Fruit fly (Drosophila melanogaster) whole organism, prepupa: ENCODE measurements around the gene CG2111.

Experiments used
- CG10669 ChIP-seq: fragments of 200-800 bp; sonication (Bioruptor generic); optimal IDR thresholded peaks from 3 replicates; lab custom pipeline; 2018; ENCODE audit warnings: missing biosample characterization, mild to moderate bottlenecking, missing genetic modification characterization, moderate library complexity
- CG11762 ChIP-seq: fragments of 200-800 bp; sonication (Bioruptor generic); optimal IDR thresholded peaks from 3 replicates; lab custom pipeline; 2016; ENCODE audit warnings: missing biosample characterization, missing genetic modification characterization; ENCODE audit not compliant: insufficient read depth
- CG11902 ChIP-seq: fragments of 200-800 bp; sonication (Bioruptor generic); optimal IDR thresholded peaks from 3 replicates; lab custom pipeline; 2016; ENCODE audit warnings: missing biosample characterization, missing genetic modification characterization
- CG15336 ChIP-seq: fragments of 200-800 bp; sonication (Bioruptor generic); IDR thresholded peaks from 2 replicates; pipeline ENCODE4 v1.3.6; 2022; ENCODE audit warnings: missing biosample characterization, missing genetic modification characterization
- CG1621 ChIP-seq: fragments of 200-800 bp; sonication (Bioruptor generic); optimal IDR thresholded peaks from 3 replicates; lab custom pipeline; 2018; ENCODE audit warnings: missing biosample characterization, mild to moderate bottlenecking, missing genetic modification characterization
- CG31627 ChIP-seq: fragments of 200-800 bp; sonication (Bioruptor generic); optimal IDR thresholded peaks from 3 replicates; lab custom pipeline; 2016; ENCODE audit warnings: missing biosample characterization, missing genetic modification characterization
- CG32006 ChIP-seq: fragments of 200-800 bp; sonication (Bioruptor generic); optimal IDR thresholded peaks from 3 replicates; lab custom pipeline; 2017; ENCODE audit warnings: missing biosample characterization, mild to moderate bottlenecking, missing genetic modification characterization
- CG34406 ChIP-seq: fragments of 200-800 bp; sonication (Bioruptor generic); optimal IDR thresholded peaks from 3 replicates; lab custom pipeline; 2016; ENCODE audit warnings: missing biosample characterization, missing genetic modification characterization
- CG4318 ChIP-seq: fragments of 200-800 bp; sonication (Bioruptor generic); optimal IDR thresholded peaks from 3 replicates; lab custom pipeline; 2017; ENCODE audit warnings: missing biosample characterization, mild to moderate bottlenecking, missing genetic modification characterization
- CG6163 ChIP-seq: fragments of 200-800 bp; sonication (Bioruptor generic); IDR thresholded peaks from 3 replicates; pipeline ENCODE4 v1.3.6; 2022; ENCODE audit warnings: missing biosample characterization, missing genetic modification characterization
- CG6276 ChIP-seq: fragments of 200-800 bp; sonication (Bioruptor generic); optimal IDR thresholded peaks from 2 replicates; lab custom pipeline; 2017; ENCODE audit warnings: missing biosample characterization, mild to moderate bottlenecking, missing genetic modification characterization
- CG6808 ChIP-seq: fragments of 200-800 bp; sonication (Bioruptor generic); optimal IDR thresholded peaks from 3 replicates; lab custom pipeline; 2017; ENCODE audit warnings: missing biosample characterization, missing genetic modification characterization, mild to moderate bottlenecking, moderate library complexity, missing genetic modification reagents
- CG6854 ChIP-seq: fragments of 200-800 bp; sonication (Bioruptor generic); optimal IDR thresholded peaks from 2 replicates; lab custom pipeline; 2017; ENCODE audit warnings: missing biosample characterization, mild to moderate bottlenecking, missing genetic modification characterization
- CG7368 ChIP-seq: fragments of 200-800 bp; sonication (Bioruptor generic); optimal IDR thresholded peaks from 3 replicates; lab custom pipeline; 2016; ENCODE audit warnings: missing biosample characterization, missing genetic modification characterization
- CG8119 ChIP-seq: fragments of 200-800 bp; sonication (Bioruptor generic); IDR thresholded peaks from 3 replicates; pipeline ENCODE4 v1.3.6; 2022; ENCODE audit warnings: missing biosample characterization, missing genetic modification characterization
- CG8319 ChIP-seq: fragments of 200-800 bp; sonication (Bioruptor generic); optimal IDR thresholded peaks from 3 replicates; lab custom pipeline; 2016; ENCODE audit warnings: missing biosample characterization, missing genetic modification characterization
- Eip78C ChIP-seq: fragments of 200-800 bp; sonication (Bioruptor generic); peaks from one replicate; lab custom pipeline; 2016; ENCODE audit warnings: missing biosample characterization, missing genetic modification characterization
- Eip93F ChIP-seq: fragments of 200-800 bp; sonication (Bioruptor generic); optimal IDR thresholded peaks from 2 replicates; lab custom pipeline; 2016; ENCODE audit warnings: missing biosample characterization, mild to moderate bottlenecking, missing genetic modification characterization
- Hr38 ChIP-seq: sonication (Bioruptor generic); optimal IDR thresholded peaks from 2 replicates; lab custom pipeline; 2016; ENCODE audit warnings: missing biosample characterization, missing genetic modification characterization
- Hr39 ChIP-seq: fragments of 200-800 bp; sonication (Bioruptor generic); optimal IDR thresholded peaks from 2 replicates; lab custom pipeline; 2016; ENCODE audit warnings: missing biosample characterization, missing genetic modification characterization
- Lpt ChIP-seq: fragments of 200-800 bp; sonication (Bioruptor generic); optimal IDR thresholded peaks from 3 replicates; lab custom pipeline; 2016; ENCODE audit warnings: missing biosample characterization, missing genetic modification characterization
- Met ChIP-seq: fragments of 200-800 bp; sonication (Bioruptor generic); optimal IDR thresholded peaks from 3 replicates; lab custom pipeline; 2016; ENCODE audit warnings: missing biosample characterization, missing genetic modification characterization
- OdsH ChIP-seq: fragments of 200-800 bp; sonication (Bioruptor generic); optimal IDR thresholded peaks from 3 replicates; lab custom pipeline; 2016; ENCODE audit warnings: missing biosample characterization, missing genetic modification characterization
- Sox15 ChIP-seq: fragments of 200-800 bp; sonication (Bioruptor generic); optimal IDR thresholded peaks from 3 replicates; lab custom pipeline; 2016; ENCODE audit warnings: missing biosample characterization, missing genetic modification characterization
- acj6 ChIP-seq: fragments of 200-800 bp; sonication (Bioruptor generic); optimal IDR thresholded peaks from 3 replicates; lab custom pipeline; 2016; ENCODE audit warnings: missing biosample characterization, missing genetic modification characterization
- cyc ChIP-seq: fragments of 200-800 bp; sonication (Bioruptor generic); optimal IDR thresholded peaks from 3 replicates; lab custom pipeline; 2016; ENCODE audit warnings: missing biosample characterization, missing genetic modification characterization
- dac ChIP-seq: fragments of 200-800 bp; sonication (Bioruptor generic); optimal IDR thresholded peaks from 2 replicates; lab custom pipeline; 2017; ENCODE audit warnings: missing biosample characterization, mild to moderate bottlenecking, missing genetic modification characterization
- fd59A ChIP-seq: fragments of 200-800 bp; sonication (Bioruptor generic); optimal IDR thresholded peaks from 2 replicates; lab custom pipeline; 2017; ENCODE audit warnings: missing biosample characterization, mild to moderate bottlenecking, missing genetic modification characterization, missing genetic modification reagents
- fd85E ChIP-seq: fragments of 200-800 bp; sonication (Bioruptor generic); optimal IDR thresholded peaks from 3 replicates; lab custom pipeline; 2016; ENCODE audit warnings: missing biosample characterization, missing genetic modification characterization
- fkh ChIP-seq: fragments of 200-800 bp; sonication (Bioruptor generic); optimal IDR thresholded peaks from 3 replicates; lab custom pipeline; 2017; ENCODE audit warnings: missing biosample characterization, mild to moderate bottlenecking, missing genetic modification characterization, moderate library complexity
- salr ChIP-seq, 2 experiments: fragments of 200-800 bp; sonication (Bioruptor generic); optimal IDR thresholded peaks; 3 replicates each; lab custom pipeline; 2016 to 2018; ENCODE audit warnings: missing biosample characterization in 2 of 2, missing genetic modification characterization in 2 of 2, mild to moderate bottlenecking in 1 of 2
- spab ChIP-seq: fragments of 200-800 bp; sonication (Bioruptor generic); optimal IDR thresholded peaks from 2 replicates; lab custom pipeline; 2017; ENCODE audit warnings: missing biosample characterization, mild to moderate bottlenecking, missing genetic modification characterization, missing genetic modification reagents
- ss ChIP-seq, 2 experiments: fragments of 200-800 bp; sonication (Bioruptor generic); optimal IDR thresholded peaks; 2 replicates in 1 of 2; 3 replicates in 1 of 2; lab custom pipeline; 2017 to 2018; ENCODE audit warnings: mild to moderate bottlenecking in 2 of 2, missing biosample characterization in 2 of 2, missing genetic modification characterization in 2 of 2, moderate library complexity in 1 of 2
- svp ChIP-seq: fragments of 200-800 bp; sonication (Bioruptor generic); peaks from one replicate; lab custom pipeline; 2016; ENCODE audit warnings: missing biosample characterization, missing genetic modification characterization
- topi ChIP-seq: fragments of 200-800 bp; sonication (Bioruptor generic); optimal IDR thresholded peaks from 3 replicates; lab custom pipeline; 2016; ENCODE audit warnings: missing biosample characterization, missing genetic modification characterization

CG2111 gene

DNA sequence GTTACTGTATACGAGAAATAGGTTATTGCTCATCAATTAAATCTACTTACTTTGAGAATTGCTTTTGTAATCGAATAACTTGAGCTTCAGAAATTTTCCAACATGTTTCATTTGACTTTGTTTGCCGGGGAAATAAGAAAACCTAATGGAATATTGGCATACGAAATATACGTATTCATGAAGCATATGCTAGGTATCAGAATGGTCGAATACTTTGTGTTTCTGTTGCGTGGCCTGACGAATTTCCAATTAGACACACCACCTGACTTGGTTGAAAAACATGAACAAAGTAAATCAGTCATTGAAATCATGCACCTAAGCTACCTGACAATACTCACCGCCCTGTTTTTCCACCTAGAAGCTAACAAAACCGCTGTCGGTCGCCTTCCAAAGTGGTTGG lies at the start of gene CG2111:
Gene CG2111, plus strand, starts transcription at position 301 of the 400 bp plus-strand sequence.
- TF ChIP-seq Sox15 = no peak
- TF ChIP-seq OdsH (GFP tag; lab: Kevin White, UChicago) = no peak
- TF ChIP-seq CG4318 (GFP tag; lab: Kevin White, UChicago) = no peak
- TF ChIP-seq CG11762 = no peak

DNA sequence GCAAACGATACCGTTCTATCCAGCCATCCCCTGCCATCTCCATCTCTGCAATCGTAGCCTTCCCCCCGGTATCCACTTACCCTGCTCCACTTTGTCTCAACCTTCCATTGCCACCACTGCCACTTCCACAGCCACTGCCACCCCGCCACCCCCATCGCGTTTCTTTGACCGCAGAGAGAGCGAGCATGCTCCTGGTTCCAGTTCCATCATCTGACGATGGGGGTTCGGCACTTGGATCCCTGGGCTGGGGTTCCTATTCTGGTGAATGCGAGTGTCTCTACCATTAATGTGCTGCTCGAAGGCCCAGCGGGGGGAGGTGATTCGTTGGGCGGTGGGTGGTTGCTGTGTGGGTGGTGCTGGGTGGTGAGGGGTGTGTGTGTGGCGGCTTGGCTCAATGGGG lies 43.9 kb upstream of the CG2111 start:
- TF ChIP-seq CG7368 (GFP tag; lab: Kevin White, UChicago) (peak; percentile 24), svp (GFP tag; lab: Kevin White, UChicago) (peak; percentile 1), Hr38 (GFP tag; lab: Kevin White, UChicago) (no peak), CG6276 (no peak)

DNA sequence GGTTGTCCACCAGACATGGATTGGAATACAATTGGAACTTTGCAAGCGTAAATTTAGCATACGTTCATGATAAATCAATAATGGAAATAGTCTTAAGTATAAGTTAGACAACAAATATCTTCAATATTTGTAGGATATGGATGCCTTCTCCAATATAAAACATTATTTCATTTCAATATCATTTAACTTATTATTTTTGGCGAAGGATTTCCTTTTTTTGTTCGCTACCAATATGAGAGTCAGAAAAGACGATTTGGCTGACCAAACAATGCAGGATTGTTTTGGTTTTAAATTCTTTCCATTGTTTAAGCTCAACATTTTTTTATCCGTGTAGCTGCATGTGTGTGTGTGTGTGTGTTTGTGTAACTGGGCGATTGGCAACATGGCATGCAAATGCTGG lies 42.3 kb upstream of the CG2111 start:
- TF ChIP-seq fkh (GFP tag; lab: Kevin White, UChicago) = no peak
- TF ChIP-seq Lpt (GFP tag; lab: Kevin White, UChicago) = no peak
- TF ChIP-seq CG8319 = no peak
- peak; percentile 44 for TF ChIP-seq CG32006 (GFP tag; lab: Kevin White, UChicago)
- no peak for TF ChIP-seq CG8119 (GFP tag; lab: Robert Waterston, UW)
- TF ChIP-seq Met = no peak
- peak; percentile 55 for TF ChIP-seq Eip78C (GFP tag; lab: Kevin White, UChicago)
- peak; percentile 67 for TF ChIP-seq svp (GFP tag; lab: Kevin White, UChicago)
- TF ChIP-seq CG11902 = no peak
- peak in 1 of 2 experiments; percentile 6 for TF ChIP-seq ss (GFP tag; optimal IDR thresholded peaks at IDR 0.05; lab: Kevin White, UChicago)
- peak; percentile 4 for TF ChIP-seq topi (GFP tag; lab: Kevin White, UChicago)
- no peak for TF ChIP-seq dac (GFP tag; lab: Kevin White, UChicago)
- TF ChIP-seq Hr39 (GFP tag; lab: Kevin White, UChicago) = no peak
- TF ChIP-seq CG6808 (GFP tag; lab: Kevin White, UChicago) = peak; percentile 23
- no peak for TF ChIP-seq CG4318 (GFP tag; lab: Kevin White, UChicago)
- TF ChIP-seq, all 60 proteins: peak for 6

DNA sequence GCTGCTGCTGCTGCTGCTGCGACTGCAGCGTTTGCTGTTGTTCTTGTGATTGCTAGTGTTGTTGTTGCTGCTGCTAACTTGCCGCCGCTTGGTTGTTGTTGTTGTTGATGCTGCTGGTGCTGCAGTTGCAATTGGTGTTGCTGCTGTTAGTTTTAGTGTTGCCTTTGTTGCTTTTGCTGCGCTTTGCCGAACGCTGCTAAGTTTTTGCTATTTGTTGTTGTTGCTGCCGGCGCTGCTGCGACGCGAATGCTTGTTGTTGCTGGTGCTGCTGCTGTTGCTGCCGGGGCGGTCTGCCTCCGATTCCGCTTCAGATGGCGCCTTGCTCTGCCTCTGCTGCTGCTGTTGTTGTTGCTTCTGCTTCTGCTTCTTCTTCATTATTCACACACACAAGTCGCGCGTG lies 39.0 kb upstream of the CG2111 start:
- TF ChIP-seq Hr38 (GFP tag; lab: Kevin White, UChicago) = no peak
- no peak for TF ChIP-seq CG6854 (GFP tag; lab: Kevin White, UChicago)
- no peak for TF ChIP-seq Hr39 (GFP tag; lab: Kevin White, UChicago)
- no peak for TF ChIP-seq CG1621 (tag; lab: Kevin White, UChicago)
- no peak for TF ChIP-seq spab
- TF ChIP-seq Eip93F (GFP tag; lab: Kevin White, UChicago) = no peak
- no peak for TF ChIP-seq cyc
- TF ChIP-seq ss (GFP tag; optimal IDR thresholded peaks at IDR 0.05; lab: Kevin White, UChicago) = no peak
- TF ChIP-seq fkh (GFP tag; lab: Kevin White, UChicago) = no peak
- TF ChIP-seq CG15336 (GFP tag; lab: Robert Waterston, UW) = no peak
- TF ChIP-seq CG6163 (GFP tag; lab: Robert Waterston, UW) = no peak
- TF ChIP-seq topi (GFP tag; lab: Kevin White, UChicago) = no peak
- no peak for TF ChIP-seq CG6808 (GFP tag; lab: Kevin White, UChicago)
- no peak for TF ChIP-seq CG34406 (GFP tag; lab: Kevin White, UChicago)
- TF ChIP-seq fd59A (GFP tag; lab: Kevin White, UChicago) = no peak
- no peak for TF ChIP-seq CG31627 (GFP tag; lab: Kevin White, UChicago)
- TF ChIP-seq fd85E = no peak
- TF ChIP-seq CG10669 = no peak
- no peak for TF ChIP-seq salr (GFP tag; optimal IDR thresholded peaks at IDR 0.05; lab: Kevin White, UChicago)
- no peak for TF ChIP-seq acj6 (GFP tag; lab: Kevin White, UChicago)
